Fruit fly (Drosophila melanogaster) whole organism, adult: ENCODE measurements around the gene CG10005.
"Not testable (repeated sequence)": the region's sequence is repeated elsewhere in the genome, so short reads cannot be mapped to it uniquely, and the experiment has no call there.

ENCODE experiments used
- CG11617 ChIP-seq: fragments of 200-800 bp; sonication (Bioruptor generic); optimal IDR thresholded peaks from 2 replicates; lab custom pipeline; 2017; ENCODE audit warnings: mild to moderate bottlenecking, missing biosample characterization, missing genetic modification reagents, missing genetic modification characterization
- CG12768 ChIP-seq: fragments of 200-800 bp; sonication (Bioruptor generic); optimal IDR thresholded peaks from 2 replicates; lab custom pipeline; 2017; ENCODE audit warnings: missing biosample characterization, missing genetic modification characterization, mild to moderate bottlenecking, moderate library complexity, missing genetic modification reagents
- CG14711 ChIP-seq: fragments of 200-800 bp; sonication (Bioruptor generic); optimal IDR thresholded peaks from 2 replicates; lab custom pipeline; 2018; ENCODE audit warnings: missing biosample characterization, mild to moderate bottlenecking, missing genetic modification characterization, moderate library complexity
- CG1620 ChIP-seq: fragments of 200-800 bp; sonication (Bioruptor generic); optimal IDR thresholded peaks from 2 replicates; lab custom pipeline; 2016; ENCODE audit warnings: missing biosample characterization, missing genetic modification characterization
- CG33017 ChIP-seq: fragments of 200-800 bp; sonication (Bioruptor generic); optimal IDR thresholded peaks from 2 replicates; lab custom pipeline; 2018; ENCODE audit warnings: missing biosample characterization, mild to moderate bottlenecking, missing genetic modification characterization, moderate library complexity
- CG5204 ChIP-seq: fragments of 200-800 bp; sonication (Bioruptor generic); optimal IDR thresholded peaks from 2 replicates; lab custom pipeline; 2016; ENCODE audit warnings: missing biosample characterization, missing genetic modification characterization
- CG7045 ChIP-seq: fragments of 200-800 bp; sonication (Bioruptor generic); optimal IDR thresholded peaks from 2 replicates; lab custom pipeline; 2017; ENCODE audit warnings: missing biosample characterization, mild to moderate bottlenecking, missing genetic modification characterization
- CG7101 ChIP-seq: fragments of 200-800 bp; sonication (Bioruptor generic); optimal IDR thresholded peaks from 2 replicates; lab custom pipeline; 2018; ENCODE audit warnings: missing biosample characterization, mild to moderate bottlenecking, missing genetic modification characterization, moderate library complexity
- Clk ChIP-seq: fragments of 200-800 bp; sonication (Bioruptor generic); optimal IDR thresholded peaks from 2 replicates; lab custom pipeline; 2017; ENCODE audit warnings: missing biosample characterization, missing genetic modification characterization
- Crg-1 ChIP-seq: fragments of 200-800 bp; sonication (Bioruptor generic); optimal IDR thresholded peaks from 2 replicates; lab custom pipeline; 2016; ENCODE audit warnings: missing biosample characterization, missing genetic modification characterization
- Hr96 ChIP-seq: fragments of 200-800 bp; sonication (Bioruptor generic); optimal IDR thresholded peaks from 2 replicates; lab custom pipeline; 2016; ENCODE audit warnings: missing biosample characterization, missing genetic modification characterization
- Mnt ChIP-seq: fragments of 200-800 bp; sonication (Bioruptor generic); optimal IDR thresholded peaks from 2 replicates; lab custom pipeline; 2016; ENCODE audit warnings: missing biosample characterization, mild to moderate bottlenecking, missing genetic modification characterization
- bab1 ChIP-seq: fragments of 200-800 bp; sonication (Bioruptor generic); optimal IDR thresholded peaks from 3 replicates; lab custom pipeline; 2019; ENCODE audit warnings: missing biosample characterization, mild to moderate bottlenecking, missing genetic modification characterization, moderate library complexity
- cic ChIP-seq: fragments of 200-800 bp; sonication (Bioruptor generic); optimal IDR thresholded peaks from 2 replicates; lab custom pipeline; 2017; ENCODE audit warnings: missing biosample characterization, mild to moderate bottlenecking, missing genetic modification characterization, moderate library complexity
- cnc ChIP-seq, 2 experiments: fragments of >200 bp; optimal IDR thresholded peaks; 2 replicates each; lab custom pipeline; 2017
- kay ChIP-seq: fragments of 200-800 bp; sonication (Bioruptor generic); peaks from one replicate; lab custom pipeline; 2016; ENCODE audit warnings: missing biosample characterization, missing genetic modification characterization, borderline replicate concordance
- ovo ChIP-seq: fragments of 200-800 bp; sonication (Bioruptor generic); optimal IDR thresholded peaks from 2 replicates; lab custom pipeline; 2016; ENCODE audit warnings: missing biosample characterization, missing genetic modification characterization
- pad ChIP-seq: fragments of 200-800 bp; sonication (Bioruptor generic); optimal IDR thresholded peaks from 3 replicates; lab custom pipeline; 2017; ENCODE audit warnings: missing biosample characterization, missing genetic modification characterization, mild to moderate bottlenecking, moderate library complexity, missing genetic modification reagents
- tj ChIP-seq: fragments of 200-800 bp; sonication (Bioruptor generic); optimal IDR thresholded peaks from 3 replicates; lab custom pipeline; 2017; ENCODE audit warnings: missing biosample characterization, mild to moderate bottlenecking, missing genetic modification characterization, moderate library complexity
- toe ChIP-seq: fragments of 200-800 bp; sonication (Bioruptor generic); optimal IDR thresholded peaks from 2 replicates; lab custom pipeline; 2016; ENCODE audit warnings: missing biosample characterization, missing genetic modification characterization

CG10005 gene

DNA sequence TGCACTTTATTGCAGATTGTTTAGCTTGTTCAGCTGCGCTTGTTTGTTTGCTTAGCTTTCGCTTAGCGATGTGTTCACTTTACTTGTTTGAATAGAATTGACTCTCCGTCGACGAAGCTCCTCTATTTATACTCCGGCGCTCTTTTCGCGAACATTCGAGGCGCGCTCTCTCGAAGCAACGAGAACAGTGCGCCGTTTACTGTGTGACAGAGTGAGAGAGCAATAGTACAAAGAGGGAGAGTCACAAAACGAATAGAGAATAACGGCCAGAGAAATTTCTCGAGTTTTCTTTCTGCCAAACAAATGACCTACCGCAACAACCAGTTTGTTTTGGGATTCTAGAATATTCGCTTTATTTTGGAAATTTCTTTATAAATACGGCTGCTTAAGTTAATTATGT, 20.6 kb downstream of the CG10005 start, which contains the start of gene Hsp70Aa:
Gene Hsp70Aa, minus strand, starts transcription at position 101 of the 400 bp plus-strand sequence.
- TF ChIP-seq CG12768 (GFP tag; lab: Kevin White, UChicago); cnc (optimal IDR thresholded peaks at IDR 0.05; lab: Kevin White, UChicago); CG5204 (GFP tag; lab: Kevin White, UChicago): not testable (repeated sequence)

- TF ChIP-seq cic (GFP tag; lab: Kevin White, UChicago): no peak
- TF ChIP-seq tj: no peak
- TF ChIP-seq toe (GFP tag; lab: Kevin White, UChicago): no peak
- peak; percentile 35 for TF ChIP-seq ovo (GFP tag; lab: Kevin White, UChicago)
- no peak for TF ChIP-seq cnc (optimal IDR thresholded peaks at IDR 0.05; lab: Kevin White, UChicago)
- no peak for TF ChIP-seq CG7101 (tag; lab: Kevin White, UChicago)
- TF ChIP-seq CG5204 (GFP tag; lab: Kevin White, UChicago): peak; percentile 16
Measured at dm6 chr3R:11949387-11950029, 27.5 kb downstream of the CG10005 start, which contains the start of gene CG31211. CG31211 (plus strand) TSS chr3R:11949680.

dm6 chr3R:11948903-11949358, 28.1 kb downstream of the CG10005 start, which contains the start of gene Cad87A:
Cad87A (minus strand) TSS chr3R:11949129.
- TF ChIP-seq cnc (optimal IDR thresholded peaks at IDR 0.05; lab: Kevin White, UChicago) (no peak), tj (peak; percentile 49), Clk (GFP tag; lab: Kevin White, UChicago) (no peak), CG5204 (GFP tag; lab: Kevin White, UChicago) (no peak), Mnt (GFP tag; lab: Kevin White, UChicago) (peak; percentile 41)

DNA sequence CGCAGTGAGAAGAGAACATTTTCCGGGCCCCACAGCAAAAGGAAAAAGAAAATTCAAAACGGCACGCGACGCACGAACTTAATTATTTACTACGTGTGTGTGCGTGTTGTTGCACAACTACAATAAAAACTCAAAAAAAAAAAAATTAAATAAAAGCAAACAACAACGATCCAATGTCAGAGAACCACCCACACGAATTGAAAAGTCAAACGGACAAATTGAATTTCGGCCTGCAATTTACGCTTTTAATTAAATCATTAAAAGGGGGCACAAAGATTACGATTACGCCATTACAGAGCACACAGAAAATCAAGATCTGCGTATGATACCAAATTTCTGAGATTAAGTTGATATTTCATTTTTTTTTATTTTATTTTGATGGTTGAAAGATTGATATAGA, 29.0 kb downstream of the CG10005 start:
- TF ChIP-seq toe (GFP tag; lab: Kevin White, UChicago) (no peak), CG1620 (GFP tag; lab: Kevin White, UChicago) (no peak), kay (GFP tag; lab: Kevin White, UChicago) (no peak), cic (GFP tag; lab: Kevin White, UChicago) (no peak), CG7045 (GFP tag; lab: Kevin White, UChicago) (no peak), cnc (optimal IDR thresholded peaks at IDR 0.05; lab: Kevin White, UChicago) (no peak), Hr96 (GFP tag; lab: Kevin White, UChicago) (no peak), CG12768 (GFP tag; lab: Kevin White, UChicago) (no peak), CG5204 (GFP tag; lab: Kevin White, UChicago) (no peak), CG7101 (tag; lab: Kevin White, UChicago) (no peak), CG33017 (tag; lab: Kevin White, UChicago) (no peak), CG11617 (GFP tag; lab: Kevin White, UChicago) (no peak), CG14711 (no peak), pad (no peak), Mnt (GFP tag; lab: Kevin White, UChicago) (no peak), Crg-1 (GFP tag; lab: Kevin White, UChicago) (no peak), ovo (GFP tag; lab: Kevin White, UChicago) (no peak), tj (no peak), Clk (GFP tag; lab: Kevin White, UChicago) (no peak), bab1 (no peak)

DNA sequence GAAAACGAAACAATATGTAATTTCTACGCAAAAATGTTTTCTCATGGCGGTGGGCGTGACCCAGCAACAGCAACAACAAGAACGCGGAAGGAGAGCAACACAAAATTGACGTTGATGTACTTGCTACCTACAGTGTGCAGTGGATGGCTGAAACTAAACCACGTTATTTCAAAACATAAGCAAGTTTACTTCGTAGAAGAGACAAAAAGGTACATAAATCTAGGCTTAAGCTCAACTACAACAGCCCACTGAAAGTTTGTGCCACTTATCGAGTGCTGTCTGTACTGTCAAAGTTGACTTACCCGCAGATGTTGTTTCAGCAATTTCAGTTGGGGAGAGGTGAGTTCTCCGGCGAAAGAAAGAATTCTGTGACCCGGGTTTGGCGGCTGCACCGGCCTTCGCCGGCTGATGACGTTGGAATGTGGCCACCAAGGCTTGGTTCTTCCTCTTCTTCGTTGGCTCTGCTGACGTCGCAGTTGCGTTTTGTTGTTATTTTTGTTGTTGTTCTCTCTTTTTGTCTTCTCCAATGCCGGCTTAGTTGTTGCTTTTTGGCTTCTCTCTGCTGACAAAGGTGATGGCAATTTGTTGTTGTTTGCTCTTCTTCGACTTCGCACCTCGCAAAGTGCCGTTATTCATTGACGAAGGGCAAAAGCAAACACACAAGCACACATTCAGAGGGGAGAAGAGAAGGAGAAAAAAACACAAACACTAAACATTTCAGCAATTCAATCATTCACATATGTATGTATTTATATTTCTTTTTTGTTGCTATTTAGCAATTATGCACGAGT, 29.7 kb downstream of the CG10005 start:
- TF ChIP-seq tj: peak; percentile 87
- TF ChIP-seq CG12768 (GFP tag; lab: Kevin White, UChicago): no peak
- peak; percentile 92 for TF ChIP-seq pad
- TF ChIP-seq ovo (GFP tag; lab: Kevin White, UChicago): peak; percentile 93
- TF ChIP-seq bab1: peak; percentile 24

DNA sequence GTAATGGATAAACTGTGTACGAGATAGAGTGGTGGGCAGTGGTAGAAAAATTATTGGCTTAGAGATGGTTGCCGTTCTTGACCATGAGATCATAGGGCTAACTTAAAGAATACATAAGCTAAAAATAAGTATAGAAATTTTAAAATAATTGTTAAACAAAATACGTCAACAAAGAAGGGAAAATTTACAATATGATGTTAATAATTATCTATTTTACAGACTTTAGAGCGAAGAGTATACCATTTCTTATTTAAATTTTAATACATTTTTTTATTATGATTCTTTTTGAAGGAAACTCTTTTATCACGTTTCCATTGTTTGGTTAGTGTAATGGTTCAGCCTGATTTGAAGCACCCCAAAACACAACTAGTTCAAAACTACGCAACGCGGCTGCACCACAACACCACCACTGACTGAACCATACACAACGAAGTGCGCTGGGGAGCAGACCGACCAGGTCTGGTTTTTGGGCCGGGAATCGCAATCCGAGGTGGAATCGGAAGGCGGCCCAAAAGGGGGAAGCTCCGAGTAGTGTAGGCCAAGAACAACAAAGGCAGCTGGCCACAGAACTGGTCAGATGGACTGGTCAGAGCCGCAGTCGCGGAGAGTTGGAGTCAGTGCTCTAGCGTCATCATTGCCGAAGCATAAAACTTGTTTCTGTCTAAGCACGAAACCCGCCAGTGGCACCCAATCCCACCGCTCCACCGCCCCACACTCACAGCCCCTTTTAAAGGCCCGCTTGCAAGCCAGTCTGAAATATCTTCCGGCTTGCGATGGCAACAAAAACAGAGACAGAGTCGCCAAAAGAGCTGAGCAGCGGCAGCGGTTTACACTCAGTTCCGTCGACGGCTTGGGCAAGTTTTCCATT, 31.3 kb downstream of the CG10005 start:
- TF ChIP-seq cic (GFP tag; lab: Kevin White, UChicago): no peak
- no peak for TF ChIP-seq toe (GFP tag; lab: Kevin White, UChicago)
- no peak for TF ChIP-seq tj
- TF ChIP-seq Mnt (GFP tag; lab: Kevin White, UChicago): no peak
- no peak for TF ChIP-seq CG11617 (GFP tag; lab: Kevin White, UChicago)
- no peak for TF ChIP-seq CG33017 (tag; lab: Kevin White, UChicago)
- no peak for TF ChIP-seq ovo (GFP tag; lab: Kevin White, UChicago)
